Worm (Caenorhabditis elegans): ENCODE data around the gene R05F9.7.

DNA sequence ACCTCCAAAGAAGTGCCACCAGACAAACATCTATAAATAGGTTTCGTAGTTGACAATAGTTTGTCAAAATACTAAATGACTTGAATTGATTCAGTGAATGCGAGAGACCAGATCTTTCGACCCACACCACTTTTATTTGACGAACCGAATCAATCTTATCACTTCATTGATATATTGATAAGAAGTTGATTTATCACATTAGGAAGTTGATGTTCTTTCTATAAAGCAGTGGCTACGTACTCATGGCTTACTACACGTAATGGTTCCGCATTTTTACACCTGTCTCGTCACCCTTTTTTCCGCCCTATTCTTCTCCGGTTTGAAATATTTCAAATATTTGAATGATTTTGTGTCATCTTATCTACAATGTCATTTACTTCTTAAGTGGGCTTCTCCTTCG, 34.5 kb downstream of the R05F9.7 start:
- TF ChIP-seq mdl-1 (tag; optimal IDR thresholded peaks at IDR 0.05) (no peak), C34F6.9 (tag; optimal IDR thresholded peaks at IDR 0.05) (no peak), lsy-2 (tag; optimal IDR thresholded peaks at IDR 0.05) (no peak), skn-1 (tag; optimal IDR thresholded peaks at IDR 0.05) (no peak), nhr-237 (tag; optimal IDR thresholded peaks at IDR 0.05) (no peak)
